Worm (Caenorhabditis elegans) whole organism, L1 larva: ENCODE results near the gene tbg-1.

ENCODE experiments used
- dsc-1 ChIP-seq: sonication (generic microtip); optimal IDR thresholded peaks from 2 replicates; lab custom pipeline; 2016; ENCODE audit warnings: mild to moderate bottlenecking, missing genetic modification characterization, missing compliant biosample characterization
- elt-3 ChIP-seq, 6 experiments: fragments of 150-350 bp in 1 of 6; sonication (generic microtip); optimal IDR thresholded peaks; 2 replicates each; lab custom pipeline; 2017 to 2018; ENCODE audit warnings: missing biosample characterization in 6 of 6, missing genetic modification characterization in 6 of 6, inconsistent platforms in 1 of 6
- nhr-28 ChIP-seq: fragments of 150-350 bp; optimal IDR thresholded peaks from 2 replicates; lab custom pipeline; 2014; ENCODE audit warnings: missing biosample characterization, missing genetic modification characterization
- skn-1 ChIP-seq: fragments of 150-350 bp; optimal IDR thresholded peaks from 2 replicates; lab custom pipeline; 2014; ENCODE audit warnings: missing biosample characterization, missing genetic modification characterization
- sptf-1 ChIP-seq: fragments of 150-350 bp; optimal IDR thresholded peaks from 2 replicates; lab custom pipeline; 2014; ENCODE audit warnings: missing biosample characterization, missing genetic modification characterization
- unc-130 ChIP-seq: fragments of 150-350 bp; optimal IDR thresholded peaks from 2 replicates; lab custom pipeline; 2017; ENCODE audit warnings: missing biosample characterization, missing genetic modification characterization, inconsistent platforms
- unc-62 ChIP-seq: fragments of 150-350 bp; optimal IDR thresholded peaks from 2 replicates; lab custom pipeline; 2014; ENCODE audit warnings: missing biosample characterization, missing genetic modification reagents, missing genetic modification characterization
- ztf-11 ChIP-seq, 2 experiments: sonication (generic microtip); optimal IDR thresholded peaks; 2 replicates each; lab custom pipeline; 2016 to 2017; ENCODE audit warnings: missing genetic modification characterization in 2 of 2, missing biosample characterization in 1 of 2, missing compliant biosample characterization in 1 of 2

DNA sequence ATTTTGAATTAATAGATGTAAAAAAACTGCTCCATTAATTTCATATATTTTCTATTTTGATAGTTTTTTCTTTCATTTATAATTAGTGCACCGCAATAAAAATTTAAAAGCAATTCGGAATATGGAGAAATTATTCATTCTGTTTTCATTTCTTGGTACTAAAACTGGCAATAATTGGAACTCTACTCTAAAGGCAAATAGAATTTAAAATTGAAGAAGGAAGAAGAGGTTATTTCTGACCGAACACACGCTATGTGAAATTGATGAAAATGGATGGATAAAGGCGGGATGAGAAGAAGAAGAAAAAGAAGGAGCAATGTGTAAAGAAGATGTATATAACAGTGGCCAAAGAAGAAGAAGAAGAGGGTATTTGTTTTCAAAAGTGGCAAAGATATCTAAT, 45.7 kb downstream of the tbg-1 start:
- no peak for TF ChIP-seq unc-130 (tag; lab: Kevin White, UChicago)
- no peak for TF ChIP-seq elt-3 (tag; optimal IDR thresholded peaks at IDR 0.05; lab: Kevin White, UChicago)
- TF ChIP-seq ztf-11 (tag; optimal IDR thresholded peaks at IDR 0.05; lab: Kevin White, UChicago): no peak
- no peak for TF ChIP-seq unc-62
- no peak for TF ChIP-seq skn-1 (tag; lab: Kevin White, UChicago)
- no peak for TF ChIP-seq dsc-1 (tag; lab: Kevin White, UChicago)
- no peak for TF ChIP-seq nhr-28 (tag; lab: Kevin White, UChicago)
- TF ChIP-seq sptf-1 (tag; lab: Kevin White, UChicago): no peak
